Worm (Caenorhabditis elegans) whole organism, late embryonic: Measurements from ENCODE around the gene pro-2.

Source experiments
- C08G9.2 ChIP-seq: sonication (generic microtip); optimal IDR thresholded peaks from 2 replicates; lab custom pipeline; 2016; ENCODE audit warnings: mild to moderate bottlenecking, missing genetic modification characterization, moderate library complexity, missing compliant biosample characterization
- C38D4.7 ChIP-seq: fragments of 200-800 bp; sonication (Bioruptor generic); optimal IDR thresholded peaks from 2 replicates; lab custom pipeline; 2018; ENCODE audit warnings: mild to moderate bottlenecking, missing genetic modification characterization, moderate library complexity, missing compliant biosample characterization
- ama-1 ChIP-seq: fragments of 150-350 bp; optimal IDR thresholded peaks from 2 replicates; lab custom pipeline; 2014
- ceh-18 ChIP-seq: sonication (generic microtip); optimal IDR thresholded peaks from 2 replicates; lab custom pipeline; 2016; ENCODE audit warnings: missing genetic modification characterization, missing compliant biosample characterization
- ceh-9 ChIP-seq: sonication (generic microtip); optimal IDR thresholded peaks from 2 replicates; lab custom pipeline; 2016; ENCODE audit warnings: mild to moderate bottlenecking, missing genetic modification characterization, inconsistent platforms, missing compliant biosample characterization
- elt-2 ChIP-seq: sonication (generic microtip); optimal IDR thresholded peaks from 2 replicates; lab custom pipeline; 2016; ENCODE audit warnings: missing genetic modification reagents, missing genetic modification characterization, missing compliant biosample characterization
- fkh-6 ChIP-seq: sonication (generic microtip); optimal IDR thresholded peaks from 2 replicates; lab custom pipeline; 2016; ENCODE audit warnings: missing genetic modification characterization, missing compliant biosample characterization
- nfya-1 ChIP-seq: sonication (generic microtip); optimal IDR thresholded peaks from 2 replicates; lab custom pipeline; 2017; ENCODE audit warnings: missing genetic modification characterization, mild to moderate bottlenecking, missing compliant biosample characterization, antibody characterized with exemption, moderate library complexity
- pag-3 ChIP-seq: sonication (generic microtip); optimal IDR thresholded peaks from 2 replicates; lab custom pipeline; 2016; ENCODE audit warnings: missing compliant biosample characterization, missing genetic modification characterization, borderline replicate concordance
- pqm-1 ChIP-seq: sonication (generic microtip); optimal IDR thresholded peaks from 2 replicates; lab custom pipeline; 2016; ENCODE audit warnings: missing genetic modification characterization, missing compliant biosample characterization
- pros-1 ChIP-seq: fragments of 150-350 bp; optimal IDR thresholded peaks from 2 replicates; lab custom pipeline; 2014; ENCODE audit warnings: missing biosample characterization, missing genetic modification reagents, missing genetic modification characterization
- unc-86 ChIP-seq: sonication (generic microtip); optimal IDR thresholded peaks from 2 replicates; lab custom pipeline; 2016; ENCODE audit warnings: missing genetic modification characterization, missing compliant biosample characterization

ce11 chrII:10303663-10304115, 41.2 kb downstream of the pro-2 start, which contains the start of gene vha-9:
- TF ChIP-seq ama-1 (lab: Kevin White, UChicago) (no peak), pag-3 (tag; lab: Kevin White, UChicago) (no peak), C08G9.2 (tag; lab: Kevin White, UChicago) (no peak), pros-1 (tag; lab: Kevin White, UChicago) (no peak), pqm-1 (no peak), nfya-1 (tag; lab: Kevin White, UChicago) (peak; percentile 51), C38D4.7 (GFP tag; lab: Kevin White, UChicago) (no peak), ceh-18 (tag; lab: Kevin White, UChicago) (no peak), fkh-6 (tag; lab: Kevin White, UChicago) (no peak), ceh-9 (tag; lab: Kevin White, UChicago) (no peak), unc-86 (tag; lab: Kevin White, UChicago) (peak; percentile 2), elt-2 (tag; lab: Kevin White, UChicago) (no peak)
